Worm (Caenorhabditis elegans): ENCODE data around the gene C02E7.8.
A peak's percentile ranks its signal among the peaks of the same experiment; 100 is the strongest.

C02E7.8 gene

ce11 chrV:4964671-4965420, 44.3 kb upstream of the C02E7.8 start:
- TF ChIP-seq nhr-85 (tag) (peak; percentile 57), lin-35 (GFP tag; optimal IDR thresholded peaks at IDR 0.05) (peak in 1 of 2 experiments; percentile 30), elt-2 (tag; optimal IDR thresholded peaks at IDR 0.05) (peak; percentile 64), fkh-10 (GFP tag; optimal IDR thresholded peaks at IDR 0.05) (no peak)

ce11 chrV:4964020-4964635, 43.5 kb upstream of the C02E7.8 start:
- TF ChIP-seq nhr-71 (tag; optimal IDR thresholded peaks at IDR 0.05) (peak; percentile 22), lin-14 (GFP tag; optimal IDR thresholded peaks at IDR 0.05) (peak; percentile 21), ztf-4 (tag; optimal IDR thresholded peaks at IDR 0.05) (no peak), nhr-20 (tag; optimal IDR thresholded peaks at IDR 0.05) (no peak), snpc-4 (tag; optimal IDR thresholded peaks at IDR 0.05) (no peak), dpl-1 (GFP tag; optimal IDR thresholded peaks at IDR 0.05) (no peak), dsc-1 (tag; optimal IDR thresholded peaks at IDR 0.05) (peak; percentile 27), mdl-1 (tag; optimal IDR thresholded peaks at IDR 0.05) (no peak), unc-86 (tag; optimal IDR thresholded peaks at IDR 0.05) (no peak), nhr-237 (tag; optimal IDR thresholded peaks at IDR 0.05) (no peak), sox-4 (tag; optimal IDR thresholded peaks at IDR 0.05) (no peak), nhr-76 (tag; optimal IDR thresholded peaks at IDR 0.05) (no peak), blmp-1 (tag; optimal IDR thresholded peaks at IDR 0.05) (no peak), pag-3 (tag; optimal IDR thresholded peaks at IDR 0.05; ENCODE audit: borderline replicate concordance, insufficient read depth) (no peak), nhr-19 (GFP tag; conservative IDR thresholded peaks at IDR 0.05) (no peak), efl-1 (optimal IDR thresholded peaks at IDR 0.05) (no peak), efl-1 (GFP tag; optimal IDR thresholded peaks at IDR 0.05 in 1 of 2) (peak in 1 of 2 experiments; percentile 20), vab-15 (tag; optimal IDR thresholded peaks at IDR 0.05) (no peak), swsn-7 (tag; optimal IDR thresholded peaks at IDR 0.05) (no peak), lin-35 (GFP tag; optimal IDR thresholded peaks at IDR 0.05) (no peak), lir-3 (tag; optimal IDR thresholded peaks at IDR 0.05; ENCODE audit: poor library complexity) (no peak)

- TF ChIP-seq lsy-2 (tag; optimal IDR thresholded peaks at IDR 0.05) (no peak), mep-1 (tag; optimal IDR thresholded peaks at IDR 0.05) (no peak), Y116A8C.19 (tag; optimal IDR thresholded peaks at IDR 0.05; ENCODE audit: borderline replicate concordance) (no peak), ztf-11 (tag; optimal IDR thresholded peaks at IDR 0.05) (no peak), tlp-1 (tag; optimal IDR thresholded peaks at IDR 0.05) (no peak), lin-15B (tag; optimal IDR thresholded peaks at IDR 0.05) (no peak), ceh-63 (GFP tag; optimal IDR thresholded peaks at IDR 0.05) (no peak)
Measured at ce11 chrV:4963606-4964005, 43.0 kb upstream of the C02E7.8 start.

- no peak for TF ChIP-seq snpc-4 (tag; optimal IDR thresholded peaks at IDR 0.05)
- no peak for TF ChIP-seq nhr-76 (tag; optimal IDR thresholded peaks at IDR 0.05)
- no peak for TF ChIP-seq C16A3.4 (tag; optimal IDR thresholded peaks at IDR 0.05)
- no peak for TF ChIP-seq sox-4 (tag; optimal IDR thresholded peaks at IDR 0.05)
- no peak for TF ChIP-seq sptf-1 (tag; optimal IDR thresholded peaks at IDR 0.05)
- TF ChIP-seq nhr-85 (tag), result peak; percentile 8
- no peak for TF ChIP-seq lin-39 (tag; optimal IDR thresholded peaks at IDR 0.05)
- peak; percentile 10 for TF ChIP-seq skn-1 (tag; optimal IDR thresholded peaks at IDR 0.05)
- TF ChIP-seq efl-3 (GFP tag; optimal IDR thresholded peaks at IDR 0.05), result no peak
- TF ChIP-seq ztf-11 (tag; optimal IDR thresholded peaks at IDR 0.05), result no peak
- no peak for TF ChIP-seq ets-5 (GFP tag; IDR thresholded peaks at IDR 0.05)
- no peak for TF ChIP-seq unc-30 (tag; optimal IDR thresholded peaks at IDR 0.05)
- no peak for TF ChIP-seq unc-98 (GFP tag; IDR thresholded peaks at IDR 0.05)
- TF ChIP-seq nhr-12 (tag; optimal IDR thresholded peaks at IDR 0.05), result no peak
- TF ChIP-seq ceh-82 (tag; optimal IDR thresholded peaks at IDR 0.05), result no peak
- no peak for TF ChIP-seq nhr-28 (tag; optimal IDR thresholded peaks at IDR 0.05)
- peak; percentile 61 for TF ChIP-seq lin-14 (GFP tag; optimal IDR thresholded peaks at IDR 0.05)
- TF ChIP-seq ceh-88 (GFP tag; IDR thresholded peaks at IDR 0.05), result no peak
- no peak for TF ChIP-seq lin-15B (tag; optimal IDR thresholded peaks at IDR 0.05)
Measured at ce11 chrV:4962968-4963367, 42.4 kb upstream of the C02E7.8 start, which contains the start of gene tam-1. tam-1 (minus strand) TSS chrV:4963102.
